Fruit fly (Drosophila melanogaster) whole organism, embryonic: ENCODE results near the gene EloB.

ENCODE experiments used
- ATbp ChIP-seq: fragments of 200-800 bp; sonication (Bioruptor generic); optimal IDR thresholded peaks from 2 replicates; lab custom pipeline; 2017; ENCODE audit warnings: missing biosample characterization, mild to moderate bottlenecking, missing genetic modification characterization, missing genetic modification reagents
- Antp ChIP-seq: fragments of 200-800 bp; sonication (Bioruptor generic); optimal IDR thresholded peaks from 3 replicates; lab custom pipeline; 2016; ENCODE audit warnings: missing biosample characterization, missing genetic modification characterization
- CG10209 ChIP-seq: fragments of 200-800 bp; sonication (Bioruptor generic); optimal IDR thresholded peaks from 3 replicates; lab custom pipeline; 2017; ENCODE audit warnings: missing biosample characterization, mild to moderate bottlenecking, missing genetic modification characterization, missing genetic modification reagents
- CG12071 ChIP-seq: fragments of 200-800 bp; sonication (Bioruptor generic); optimal IDR thresholded peaks from 3 replicates; lab custom pipeline; 2018; ENCODE audit warnings: missing biosample characterization, mild to moderate bottlenecking, missing genetic modification characterization
- CG12104 ChIP-seq: fragments of 200-800 bp; sonication (Bioruptor generic); optimal IDR thresholded peaks from 3 replicates; lab custom pipeline; 2016; ENCODE audit warnings: missing biosample characterization, missing genetic modification characterization
- CG12236 ChIP-seq: fragments of 200-800 bp; sonication (Bioruptor generic); optimal IDR thresholded peaks from 2 replicates; lab custom pipeline; 2016; ENCODE audit warnings: missing biosample characterization, missing genetic modification characterization
- CG1233 ChIP-seq: fragments of 200-800 bp; sonication (Bioruptor generic); optimal IDR thresholded peaks from 4 replicates; lab custom pipeline; 2018; ENCODE audit warnings: missing biosample characterization, mild to moderate bottlenecking, missing genetic modification characterization
- CG12659 ChIP-seq: fragments of 200-800 bp; sonication (Bioruptor generic); optimal IDR thresholded peaks from 3 replicates; lab custom pipeline; 2017; ENCODE audit warnings: mild to moderate bottlenecking, missing biosample characterization, missing genetic modification reagents, missing genetic modification characterization
- CG12744 ChIP-seq: fragments of 200-800 bp; sonication (Bioruptor generic); optimal IDR thresholded peaks from 2 replicates; lab custom pipeline; 2016; ENCODE audit warnings: missing biosample characterization, missing genetic modification characterization
- CG13894 ChIP-seq: fragments of 200-800 bp; sonication (Bioruptor generic); optimal IDR thresholded peaks from 3 replicates; lab custom pipeline; 2018; ENCODE audit warnings: missing biosample characterization, mild to moderate bottlenecking, missing genetic modification characterization, moderate library complexity
- CG16863 ChIP-seq: fragments of 200-800 bp; sonication (Bioruptor generic); optimal IDR thresholded peaks from 3 replicates; lab custom pipeline; 2016; ENCODE audit warnings: missing biosample characterization, missing genetic modification characterization
- CG17361 ChIP-seq: fragments of 200-800 bp; sonication (Bioruptor generic); IDR thresholded peaks from 3 replicates; pipeline ENCODE4 v1.3.6; 2022; ENCODE audit warnings: missing biosample characterization, missing genetic modification characterization
- CG18262 ChIP-seq: fragments of 200-800 bp; optimal IDR thresholded peaks from 3 replicates; lab custom pipeline; 2019; ENCODE audit warnings: missing biosample characterization, mild to moderate bottlenecking, missing genetic modification characterization, moderate library complexity
- CG1832 ChIP-seq: fragments of 200-800 bp; sonication (Bioruptor generic); optimal IDR thresholded peaks from 2 replicates; lab custom pipeline; 2017; ENCODE audit warnings: missing biosample characterization, mild to moderate bottlenecking, missing genetic modification characterization, inconsistent platforms
- CG2889 ChIP-seq: fragments of 200-800 bp; sonication (Bioruptor generic); IDR thresholded peaks from 3 replicates; pipeline ENCODE4 v1.3.6; 2022; ENCODE audit warnings: missing biosample characterization, missing genetic modification characterization
- CG3163 ChIP-seq: fragments of 200-800 bp; sonication (Bioruptor generic); optimal IDR thresholded peaks from 3 replicates; lab custom pipeline; 2016; ENCODE audit warnings: missing biosample characterization, missing genetic modification characterization
- CG6813 ChIP-seq: fragments of 200-800 bp; sonication (Bioruptor generic); optimal IDR thresholded peaks from 2 replicates; lab custom pipeline; 2017; ENCODE audit warnings: missing biosample characterization, missing genetic modification characterization, mild to moderate bottlenecking, moderate library complexity, missing genetic modification reagents
- CG6854 ChIP-seq: fragments of 200-800 bp; sonication (Bioruptor generic); optimal IDR thresholded peaks from 3 replicates; lab custom pipeline; 2017; ENCODE audit warnings: missing biosample characterization, mild to moderate bottlenecking, missing genetic modification characterization
- CG7839 ChIP-seq: fragments of 200-800 bp; sonication (Bioruptor generic); optimal IDR thresholded peaks from 3 replicates; lab custom pipeline; 2018; ENCODE audit warnings: missing biosample characterization, mild to moderate bottlenecking, missing genetic modification characterization, moderate library complexity
- CG8281 ChIP-seq: fragments of 200-800 bp; sonication (Bioruptor generic); optimal IDR thresholded peaks from 2 replicates; lab custom pipeline; 2018; ENCODE audit warnings: missing biosample characterization, mild to moderate bottlenecking, missing genetic modification characterization, moderate library complexity
- CG9215 ChIP-seq: fragments of 200-800 bp; sonication (Bioruptor generic); IDR thresholded peaks from 2 replicates; pipeline ENCODE4 v1.3.6; 2022; ENCODE audit warnings: missing biosample characterization, missing genetic modification characterization
- Dip2 ChIP-seq: fragments of 200-800 bp; sonication (Bioruptor generic); IDR thresholded peaks from 2 replicates; pipeline ENCODE4 v1.3.6; 2022; ENCODE audit warnings: missing biosample characterization, missing genetic modification characterization
- Eip74EF ChIP-seq, 2 experiments: fragments of 200-800 bp in 1 of 2; fragments of >200 bp in 1 of 2; sonication (Bioruptor generic) in 1 of 2; optimal IDR thresholded peaks; 2 replicates each; lab custom pipeline; 2017 to 2019; ENCODE audit warnings: missing biosample characterization in 2 of 2, missing genetic modification characterization in 2 of 2, mild to moderate bottlenecking in 1 of 2, moderate library complexity in 1 of 2
- HLH54F ChIP-seq: fragments of 200-800 bp; sonication (Bioruptor generic); optimal IDR thresholded peaks from 3 replicates; lab custom pipeline; 2016; ENCODE audit warnings: missing biosample characterization, missing genetic modification characterization
- Hmx ChIP-seq: fragments of 200-800 bp; sonication (Bioruptor generic); optimal IDR thresholded peaks from 2 replicates; lab custom pipeline; 2016; ENCODE audit warnings: missing biosample characterization, missing genetic modification characterization
- Hr39 ChIP-seq: fragments of >200 bp; optimal IDR thresholded peaks from 2 replicates; lab custom pipeline; 2017
- Kr ChIP-seq: fragments of 200-800 bp; sonication (Bioruptor generic); optimal IDR thresholded peaks from 2 replicates; lab custom pipeline; 2017; ENCODE audit warnings: missing biosample characterization, mild to moderate bottlenecking, missing genetic modification characterization
- Lpt ChIP-seq: fragments of >200 bp; optimal IDR thresholded peaks from 2 replicates; lab custom pipeline; 2018; ENCODE audit warnings: missing biosample characterization, missing genetic modification characterization
- MESR4 ChIP-seq: fragments of 200-800 bp; sonication (Bioruptor generic); optimal IDR thresholded peaks from 2 replicates; lab custom pipeline; 2018; ENCODE audit warnings: missing biosample characterization, mild to moderate bottlenecking, missing genetic modification characterization, moderate library complexity
- Mes4 ChIP-seq: fragments of 200-800 bp; sonication (Bioruptor generic); optimal IDR thresholded peaks from 2 replicates; lab custom pipeline; 2016; ENCODE audit warnings: missing biosample characterization, missing genetic modification characterization
- Rfx ChIP-seq: fragments of 200-800 bp; sonication (Bioruptor generic); IDR thresholded peaks from 2 replicates; pipeline ENCODE4 v1.3.6; 2022; ENCODE audit warnings: missing biosample characterization, missing genetic modification characterization
- Sry-δ ChIP-seq: fragments of 200-800 bp; sonication (Bioruptor generic); optimal IDR thresholded peaks from 2 replicates; lab custom pipeline; 2016; ENCODE audit warnings: missing biosample characterization, missing genetic modification characterization
- Ssrp ChIP-seq: fragments of 200-800 bp; sonication (Bioruptor generic); optimal IDR thresholded peaks from 2 replicates; lab custom pipeline; 2018; ENCODE audit warnings: missing biosample characterization, mild to moderate bottlenecking, missing genetic modification characterization, moderate library complexity
- Tbp ChIP-seq: fragments of >200 bp; optimal IDR thresholded peaks from 2 replicates; lab custom pipeline; 2018; ENCODE audit warnings: missing biosample characterization, missing genetic modification characterization
- ash1 ChIP-seq: fragments of 200-800 bp; sonication (Bioruptor generic); optimal IDR thresholded peaks from 2 replicates; lab custom pipeline; 2018; ENCODE audit warnings: missing biosample characterization, mild to moderate bottlenecking, missing genetic modification characterization
- az2 ChIP-seq: fragments of 200-800 bp; sonication (Bioruptor generic); optimal IDR thresholded peaks from 3 replicates; lab custom pipeline; 2016; ENCODE audit warnings: missing biosample characterization, missing genetic modification characterization
- emc ChIP-seq: fragments of 200-800 bp; sonication (Bioruptor generic); optimal IDR thresholded peaks from 2 replicates; lab custom pipeline; 2016; ENCODE audit warnings: missing biosample characterization, missing genetic modification characterization
- ham ChIP-seq: fragments of 200-800 bp; sonication (Bioruptor generic); IDR thresholded peaks from 2 replicates; pipeline ENCODE4 v1.3.6; 2022; ENCODE audit warnings: missing biosample characterization, missing genetic modification characterization
- hbn ChIP-seq: fragments of 200-800 bp; sonication (Bioruptor generic); IDR thresholded peaks from 2 replicates; pipeline ENCODE4 v1.3.6; 2022; ENCODE audit warnings: missing biosample characterization, missing genetic modification characterization; ENCODE audit not compliant: partially characterized antibody
- hkb ChIP-seq, 2 experiments: fragments of 200-800 bp in 1 of 2; fragments of >200 bp in 1 of 2; sonication (Bioruptor generic) in 1 of 2; IDR thresholded peaks in 1 of 2; optimal IDR thresholded peaks in 1 of 2; 2 replicates each; pipeline versions ENCODE4 v1.3.6 to Lab custom; 2017 to 2022; ENCODE audit warnings: missing biosample characterization in 1 of 2, missing genetic modification characterization in 1 of 2
- inv ChIP-seq: fragments of 200-800 bp; sonication (Bioruptor generic); IDR thresholded peaks from 2 replicates; pipeline ENCODE4 v1.3.6; 2022; ENCODE audit warnings: missing biosample characterization, missing genetic modification characterization; ENCODE audit not compliant: partially characterized antibody
- mam ChIP-seq: fragments of 200-800 bp; sonication (Bioruptor generic); optimal IDR thresholded peaks from 3 replicates; lab custom pipeline; 2016; ENCODE audit warnings: missing biosample characterization, missing genetic modification characterization
- nom ChIP-seq: fragments of 200-800 bp; sonication (Bioruptor generic); optimal IDR thresholded peaks from 2 replicates; lab custom pipeline; 2017; ENCODE audit warnings: missing biosample characterization, missing genetic modification characterization, mild to moderate bottlenecking, moderate library complexity, missing genetic modification reagents
- repo ChIP-seq: fragments of 200-800 bp; sonication (Bioruptor generic); optimal IDR thresholded peaks from 2 replicates; lab custom pipeline; 2016; ENCODE audit warnings: missing biosample characterization, missing genetic modification characterization
- sob ChIP-seq: fragments of 200-800 bp; sonication (Bioruptor generic); IDR thresholded peaks from 2 replicates; pipeline ENCODE4 v1.3.6; 2022; ENCODE audit warnings: missing biosample characterization, missing genetic modification characterization
- sqz ChIP-seq: fragments of 200-800 bp; sonication (Bioruptor generic); optimal IDR thresholded peaks from 3 replicates; lab custom pipeline; 2018; ENCODE audit warnings: missing biosample characterization, mild to moderate bottlenecking, missing genetic modification characterization
- stc ChIP-seq: fragments of 200-800 bp; sonication (Bioruptor generic); IDR thresholded peaks from 2 replicates; pipeline ENCODE4 v1.3.6; 2022; ENCODE audit warnings: missing biosample characterization, missing genetic modification characterization
- stwl ChIP-seq: fragments of 200-800 bp; sonication (Bioruptor generic); optimal IDR thresholded peaks from 3 replicates; lab custom pipeline; 2018; ENCODE audit warnings: missing biosample characterization, mild to moderate bottlenecking, missing genetic modification characterization, moderate library complexity
- ttk ChIP-seq: fragments of 200-800 bp; sonication (Bioruptor generic); IDR thresholded peaks from 2 replicates; pipeline ENCODE4 v2.1.2; 2022; ENCODE audit warnings: missing biosample characterization, missing genetic modification characterization
- vvl ChIP-seq: fragments of 200-800 bp; sonication (Bioruptor generic); IDR thresholded peaks from 2 replicates; pipeline ENCODE4 v1.3.6; 2022; ENCODE audit warnings: missing biosample characterization, missing genetic modification characterization
- zfh2 ChIP-seq: fragments of 200-800 bp; sonication (Bioruptor generic); optimal IDR thresholded peaks from 2 replicates; lab custom pipeline; 2016; ENCODE audit warnings: missing biosample characterization, missing genetic modification characterization

EloB gene

DNA sequence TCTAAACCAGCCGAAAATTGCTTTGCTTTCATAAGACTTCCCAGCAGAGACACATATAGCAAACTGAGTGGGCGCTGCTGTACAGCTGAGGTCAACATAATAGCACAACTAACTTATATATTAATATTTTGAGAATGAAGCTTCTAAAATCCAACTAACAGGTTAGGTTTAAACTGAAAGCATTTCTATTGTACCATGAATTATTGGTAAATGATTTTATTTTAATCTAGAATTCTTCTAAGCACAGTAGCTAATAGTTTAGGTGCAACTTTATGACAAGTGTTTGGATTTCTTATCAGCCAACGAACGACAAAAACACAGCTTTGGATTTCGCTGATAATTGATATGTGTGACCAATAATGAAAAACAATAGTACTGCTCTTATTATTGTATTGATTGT, 24.6 kb downstream of the EloB start (continued):
- TF ChIP-seq nom (GFP tag; lab: Kevin White, UChicago) (no peak), CG6813 (GFP tag; lab: Kevin White, UChicago) (peak; percentile 23), repo (GFP tag; lab: Kevin White, UChicago) (no peak), mam (peak; percentile 61), CG12744 (GFP tag; lab: Kevin White, UChicago) (no peak), Hr39 (lab: Kevin White, UChicago) (no peak), CG2889 (GFP tag; lab: Robert Waterston, UW) (no peak), ham (no peak), Ssrp (tag; lab: Kevin White, UChicago) (no peak), hkb (optimal IDR thresholded peaks at IDR 0.05; lab: Kevin White, UChicago) (no peak), hkb (GFP tag; IDR thresholded peaks at IDR 0.05; lab: Robert Waterston, UW) (peak; percentile 76), stwl (no peak), Tbp (no peak), vvl (peak; percentile 87), Dip2 (GFP tag; lab: Robert Waterston, UW) (no peak), sqz (GFP tag; lab: Kevin White, UChicago) (peak; percentile 23), Rfx (GFP tag; lab: Robert Waterston, UW) (peak; percentile 81), ATbp (GFP tag; lab: Kevin White, UChicago) (no peak), zfh2 (GFP tag; lab: Kevin White, UChicago) (peak; percentile 13), CG12104 (no peak), CG12659 (GFP tag; lab: Kevin White, UChicago) (peak; percentile 6), CG8281 (tag; lab: Kevin White, UChicago) (peak; percentile 12), sob (GFP tag; lab: Robert Waterston, UW) (peak; percentile 73; the same call in 1 of the 2 replicates), CG13894 (tag; lab: Kevin White, UChicago) (peak; percentile 67), CG16863 (GFP tag; lab: Kevin White, UChicago) (no peak), Hmx (GFP tag; lab: Kevin White, UChicago) (peak; percentile 35), Mes4 (GFP tag; lab: Kevin White, UChicago) (no peak), stc (peak; percentile 77), emc (GFP tag; lab: Kevin White, UChicago) (peak; percentile 35), CG3163 (GFP tag; lab: Kevin White, UChicago) (no peak), ash1 (GFP tag; lab: Kevin White, UChicago) (no peak), CG18262 (tag; lab: Kevin White, UChicago) (peak; percentile 67), Antp (GFP tag; lab: Kevin White, UChicago) (no peak), CG17361 (peak; percentile 82), CG12071 (no peak), CG10209 (no peak), CG1832 (GFP tag; lab: Kevin White, UChicago) (no peak), Sry-δ (GFP tag; lab: Kevin White, UChicago) (no peak), CG7839 (tag; lab: Kevin White, UChicago) (peak; percentile 82), HLH54F (GFP tag; lab: Kevin White, UChicago) (no peak), inv (GFP tag; lab: Robert Waterston, UW) (no peak), Kr (GFP tag; lab: Kevin White, UChicago) (no peak), Eip74EF (GFP tag; optimal IDR thresholded peaks at IDR 0.05; lab: Kevin White, UChicago) (peak in 1 of 2 experiments; percentile 56), hbn (GFP tag; lab: Robert Waterston, UW) (no peak), CG12236 (GFP tag; lab: Kevin White, UChicago) (no peak), CG6854 (GFP tag; lab: Kevin White, UChicago) (peak; percentile 34), CG1233 (GFP tag; lab: Kevin White, UChicago) (peak; percentile 50), ttk (GFP tag; lab: Robert Waterston, UW) (0 out of 2 replicates have a peak, but pooled peaks have one; percentile 20), MESR4 (no peak), CG9215 (GFP tag; lab: Robert Waterston, UW) (peak; percentile 40; the same call in 1 of the 2 replicates), Lpt (GFP tag; lab: Kevin White, UChicago) (no peak), az2 (no peak)
